Worm (Caenorhabditis elegans) whole organism, midembryonic: ENCODE results near the gene W08G11.1.

Source experiments
- T22C8.4 ChIP-seq: fragments of 200-800 bp; sonication (Bioruptor generic); IDR thresholded peaks from 2 replicates; pipeline ENCODE4 v1.3.6; 2022; ENCODE audit warnings: missing genetic modification characterization, missing compliant biosample characterization
- cog-1 ChIP-seq: sonication (generic microtip); optimal IDR thresholded peaks from 2 replicates; lab custom pipeline; 2016; ENCODE audit warnings: missing genetic modification characterization, missing compliant biosample characterization
- flt-1 ChIP-seq: fragments of 200-800 bp; sonication (Bioruptor generic); IDR thresholded peaks from 2 replicates; pipeline ENCODE4 v1.3.6; 2022; ENCODE audit warnings: missing genetic modification characterization, missing compliant biosample characterization
- klf-2 ChIP-seq: fragments of 200-800 bp; sonication (Bioruptor generic); conservative IDR thresholded peaks from 2 replicates; pipeline ENCODE4 v1.3.6; 2022; ENCODE audit warnings: missing genetic modification reagents, missing genetic modification characterization, missing compliant biosample characterization
- med-1 ChIP-seq: sonication (generic microtip); optimal IDR thresholded peaks from 2 replicates; lab custom pipeline; 2017; ENCODE audit warnings: missing genetic modification characterization, mild to moderate bottlenecking, missing compliant biosample characterization, antibody characterized with exemption, missing genetic modification reagents; ENCODE audit not compliant: insufficient read depth
- ref-1 ChIP-seq: fragments of 200-800 bp; sonication (Bioruptor generic); conservative IDR thresholded peaks from 2 replicates; pipeline ENCODE4 v1.3.6; 2022; ENCODE audit warnings: missing genetic modification reagents, missing genetic modification characterization, missing compliant biosample characterization
- tab-1 ChIP-seq: fragments of 200-800 bp; sonication (Bioruptor generic); IDR thresholded peaks from 2 replicates; pipeline ENCODE4 v1.3.6; 2022; ENCODE audit warnings: missing genetic modification characterization, missing compliant biosample characterization
- ztf-23 ChIP-seq: fragments of 200-800 bp; sonication (Bioruptor generic); IDR thresholded peaks from 2 replicates; pipeline ENCODE4 v1.3.6; 2022; ENCODE audit warnings: missing genetic modification reagents, missing genetic modification characterization, missing compliant biosample characterization
- ztf-29 ChIP-seq: fragments of 200-800 bp; sonication (Bioruptor generic); IDR thresholded peaks from 2 replicates; pipeline ENCODE4 v1.3.6; 2022; ENCODE audit warnings: missing genetic modification reagents, missing genetic modification characterization, missing compliant biosample characterization

W08G11.1 gene

DNA sequence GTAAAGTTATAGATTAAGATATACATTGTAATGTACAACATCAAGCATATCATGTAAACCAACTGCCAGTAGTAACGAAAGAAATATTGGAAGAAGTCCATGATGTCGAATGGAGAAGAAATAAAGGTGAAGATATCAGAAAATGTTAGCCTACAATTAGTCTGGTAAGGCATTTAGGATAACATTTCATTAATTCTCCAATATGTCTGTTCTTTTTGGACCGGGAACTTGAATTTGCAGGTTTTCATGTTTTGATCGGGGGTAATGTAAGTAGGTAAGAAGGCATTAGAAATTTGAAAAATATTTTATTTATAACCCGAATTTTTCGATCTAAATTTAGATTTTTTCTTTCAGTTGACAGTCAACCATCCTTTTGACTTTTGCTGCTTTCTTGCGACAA lies 46.9 kb downstream of the W08G11.1 start, which contains the start of gene srd-63:
Gene srd-63 (minus strand): TSS at position 101 of the 400 bp plus-strand sequence.
- TF ChIP-seq med-1 (no peak), ref-1 (GFP tag; lab: Robert Waterston, UW) (no peak), tab-1 (no peak), ztf-23 (GFP tag; lab: Robert Waterston, UW) (no peak)

DNA sequence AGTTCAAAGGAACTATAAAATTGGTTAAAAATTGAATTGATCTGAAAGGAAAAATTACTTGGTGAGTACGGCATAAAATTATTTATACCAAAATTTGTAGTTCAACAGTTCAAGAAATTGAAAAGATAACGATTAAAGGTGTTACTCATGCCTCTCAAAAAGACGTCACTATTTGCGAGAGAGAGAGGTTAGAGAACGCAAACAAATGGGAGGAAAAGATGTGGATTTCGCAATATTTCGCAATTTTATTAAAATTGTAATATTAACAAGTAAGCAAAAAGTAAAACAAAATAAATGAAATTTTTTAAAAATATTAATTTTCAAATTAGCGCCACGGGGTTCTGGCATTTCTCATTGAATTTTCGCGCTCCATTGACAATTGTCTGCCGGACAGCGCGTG lies 48.3 kb downstream of the W08G11.1 start, which contains the start of gene F13A7.11:
Gene F13A7.11 (minus strand): TSS at position 174 of the 400 bp plus-strand sequence.
- TF ChIP-seq ztf-23 (GFP tag; lab: Robert Waterston, UW) (no peak), med-1 (no peak), ref-1 (GFP tag; lab: Robert Waterston, UW) (no peak), T22C8.4 (GFP tag; lab: Robert Waterston, UW) (no peak), flt-1 (GFP tag; lab: Robert Waterston, UW) (no peak), klf-2 (GFP tag; lab: Robert Waterston, UW) (no peak), cog-1 (tag; lab: Kevin White, UChicago) (no peak), ztf-29 (no peak), tab-1 (no peak)

DNA sequence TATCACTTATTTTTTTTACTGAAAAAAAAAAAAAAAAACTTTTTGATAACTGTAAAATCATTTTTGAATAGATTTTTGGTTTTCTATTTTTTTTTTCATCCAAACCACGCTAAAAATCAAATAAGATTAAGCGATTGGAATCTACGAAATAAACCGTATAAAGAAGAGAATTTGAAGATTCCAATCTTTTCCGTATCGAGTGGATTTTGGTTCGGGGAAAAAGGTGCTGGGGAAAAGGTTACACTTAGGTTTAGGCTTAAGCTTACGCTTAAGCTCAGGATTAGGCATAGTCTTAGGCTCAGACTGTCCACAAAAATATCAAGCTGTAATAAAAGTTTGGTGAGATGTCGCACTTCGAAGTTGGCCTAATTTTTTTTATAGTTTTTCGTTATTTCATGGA lies 48.9 kb downstream of the W08G11.1 start, which contains the start of gene F13A7.12:
Gene F13A7.12 (plus strand): TSS at position 301 of the 400 bp plus-strand sequence.
- TF ChIP-seq ztf-29 (peak; percentile 30; the same call in 1 of the 2 replicates), flt-1 (GFP tag; lab: Robert Waterston, UW) (no peak), ztf-23 (GFP tag; lab: Robert Waterston, UW) (no peak)

DNA sequence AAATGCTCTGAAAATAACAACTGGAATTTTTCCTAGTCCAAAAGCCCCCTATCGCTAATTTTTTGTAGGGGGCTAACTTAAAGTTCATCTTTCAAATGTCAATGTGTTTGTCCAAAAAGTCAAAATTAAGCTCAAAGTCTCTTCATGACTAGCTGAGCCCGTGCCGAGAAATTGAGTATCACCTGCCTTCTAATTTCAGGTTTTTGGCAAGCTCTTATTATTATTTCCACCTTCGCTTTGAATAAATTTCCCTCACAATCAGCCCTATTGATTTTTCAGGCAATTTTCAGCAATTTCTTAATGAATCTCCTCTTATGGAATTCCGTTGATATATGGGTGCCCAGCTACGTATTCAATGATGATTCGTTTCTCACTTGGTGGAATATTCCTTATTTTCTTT lies 52.5 kb downstream of the W08G11.1 start, which contains the start of gene sre-36:
Gene sre-36 (plus strand): TSS at position 301 of the 400 bp plus-strand sequence.
- TF ChIP-seq ztf-23 (GFP tag; lab: Robert Waterston, UW) (no peak), ref-1 (GFP tag; lab: Robert Waterston, UW) (no peak), T22C8.4 (GFP tag; lab: Robert Waterston, UW) (no peak), med-1 (no peak), flt-1 (GFP tag; lab: Robert Waterston, UW) (no peak), ztf-29 (no peak), cog-1 (tag; lab: Kevin White, UChicago) (no peak), tab-1 (no peak), klf-2 (GFP tag; lab: Robert Waterston, UW) (no peak)
